Worm (Caenorhabditis elegans): ENCODE measurements around the gene vha-8.

vha-8 gene

DNA sequence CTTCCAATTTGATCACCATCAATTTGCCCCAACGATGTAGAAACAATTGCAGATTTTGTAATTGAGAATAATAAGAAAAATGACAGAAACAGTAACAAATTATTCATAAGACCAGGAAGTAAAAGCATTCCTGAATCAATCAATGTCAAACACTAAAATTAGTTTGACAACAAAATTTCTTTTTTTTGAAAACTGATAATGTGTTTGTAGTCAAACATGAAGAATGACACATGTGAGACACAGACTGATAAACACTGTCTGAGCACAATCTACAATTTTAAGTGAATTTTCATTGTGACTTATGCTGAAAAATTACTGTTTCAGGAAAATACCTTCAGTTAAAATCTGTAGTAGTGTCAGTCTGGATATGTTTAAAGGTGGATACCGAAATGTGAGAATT, 11.3 kb downstream of the vha-8 start, which contains the start of the genes cest-4 and C17H12.11 (continued):
- TF ChIP-seq dmd-6 (GFP tag; IDR thresholded peaks at IDR 0.05) (peak; percentile 91), saeg-2 (GFP tag; IDR thresholded peaks at IDR 0.05) (no peak), hmg-1.1 (GFP tag; IDR thresholded peaks at IDR 0.05) (no peak), Y105C5A.15 (GFP tag; IDR thresholded peaks at IDR 0.05) (no peak), zfp-3 (GFP tag; conservative IDR thresholded peaks at IDR 0.05) (no peak), arid-1 (GFP tag; conservative IDR thresholded peaks at IDR 0.05) (no peak), egl-27 (tag; optimal IDR thresholded peaks at IDR 0.05) (no peak), hlh-11 (tag; optimal IDR thresholded peaks at IDR 0.05) (peak; percentile 73), dpl-1 (GFP tag; optimal IDR thresholded peaks at IDR 0.05) (no peak), ces-1 (GFP tag; optimal IDR thresholded peaks at IDR 0.05) (no peak), nhr-28 (tag; optimal IDR thresholded peaks at IDR 0.05) (peak; percentile 98), mes-2 (tag; optimal IDR thresholded peaks at IDR 0.05; ENCODE audit: poor library complexity, severe bottlenecking) (no peak), egl-43 (GFP tag; IDR thresholded peaks at IDR 0.05) (no peak), nhr-48 (tag; optimal IDR thresholded peaks at IDR 0.05) (peak; percentile 9), nhr-237 (tag; optimal IDR thresholded peaks at IDR 0.05) (no peak), nhr-41 (GFP tag; IDR thresholded peaks at IDR 0.05) (no peak), nhr-10 (tag; optimal IDR thresholded peaks at IDR 0.05) (no peak), nhr-25 (tag; optimal IDR thresholded peaks at IDR 0.05; ENCODE audit: borderline replicate concordance, insufficient read depth) (no peak), ztf-11 (tag; optimal IDR thresholded peaks at IDR 0.05) (no peak), ceh-82 (tag; optimal IDR thresholded peaks at IDR 0.05) (no peak), zfp-2 (tag; optimal IDR thresholded peaks at IDR 0.05) (no peak), ceh-28 (tag; optimal IDR thresholded peaks at IDR 0.05) (no peak), tra-1 (GFP tag; IDR thresholded peaks at IDR 0.05) (no peak), daf-8 (GFP tag; IDR thresholded peaks at IDR 0.05) (no peak), mep-1 (tag; optimal IDR thresholded peaks at IDR 0.05) (no peak), Y75B8A.6 (GFP tag; IDR thresholded peaks at IDR 0.05) (no peak), nhr-42 (GFP tag; IDR thresholded peaks at IDR 0.05) (no peak), set-16 (GFP tag; IDR thresholded peaks at IDR 0.05) (no peak), ceh-20 (GFP tag; IDR thresholded peaks at IDR 0.05) (peak; percentile 43; the same call in 1 of the 2 replicates), tag-97 (GFP tag; IDR thresholded peaks at IDR 0.05) (no peak), unc-130 (GFP tag; optimal IDR thresholded peaks at IDR 0.05) (no peak), T26A8.4 (GFP tag; IDR thresholded peaks at IDR 0.05) (no peak), D1046.2 (GFP tag; IDR thresholded peaks at IDR 0.05) (no peak), T20F7.1 (GFP tag; optimal IDR thresholded peaks at IDR 0.05) (no peak), snpc-4 (tag; optimal IDR thresholded peaks at IDR 0.05) (no peak), dmd-9 (GFP tag; IDR thresholded peaks at IDR 0.05) (no peak), nhr-11 (tag; optimal IDR thresholded peaks at IDR 0.05) (no peak), unc-62 (GFP tag; optimal IDR thresholded peaks at IDR 0.05 in 1 of 2) (no peak), unc-62 (tag; optimal IDR thresholded peaks at IDR 0.05) (no peak), fkh-10 (GFP tag; optimal IDR thresholded peaks at IDR 0.05) (no peak), fos-1 (tag; optimal IDR thresholded peaks at IDR 0.05) (no peak), R02D3.7 (tag; optimal IDR thresholded peaks at IDR 0.05) (no peak), dmd-8 (GFP tag; IDR thresholded peaks at IDR 0.05) (no peak), ZK546.5 (tag; optimal IDR thresholded peaks at IDR 0.05) (no peak), mdt-29 (GFP tag; IDR thresholded peaks at IDR 0.05) (no peak), hif-1 (tag; optimal IDR thresholded peaks at IDR 0.05) (no peak), unc-39 (tag; optimal IDR thresholded peaks at IDR 0.05) (no peak), skn-1 (tag; optimal IDR thresholded peaks at IDR 0.05) (no peak), ceh-32 (tag; optimal IDR thresholded peaks at IDR 0.05; ENCODE audit: poor library complexity) (no peak), sdz-12 (GFP tag; optimal IDR thresholded peaks at IDR 0.05) (no peak), pqm-1 (tag; optimal IDR thresholded peaks at IDR 0.05) (peak; percentile 88), nhr-111 (GFP tag; optimal IDR thresholded peaks at IDR 0.05) (no peak), ztf-7 (tag; optimal IDR thresholded peaks at IDR 0.05) (no peak)

Data from whole organism, L4 larva.